Fruit fly (Drosophila melanogaster): ENCODE measurements around the gene CG10853.

CG10853 gene

dm6 chr3L:3970372-3971031 is 22.8 kb downstream of the CG10853 start (continued):
- TF ChIP-seq CG6765 (GFP tag; optimal IDR thresholded peaks at IDR 0.05) (no peak), CG2678 (tag; optimal IDR thresholded peaks at IDR 0.05) (peak; percentile 68), gfzf (GFP tag; optimal IDR thresholded peaks at IDR 0.05) (no peak), zfh2 (GFP tag; optimal IDR thresholded peaks at IDR 0.05) (peak; percentile 8), CG13424 (tag; optimal IDR thresholded peaks at IDR 0.05) (peak; percentile 57), lbe (GFP tag; optimal IDR thresholded peaks at IDR 0.05) (no peak), CG33557 (GFP tag; optimal IDR thresholded peaks at IDR 0.05) (no peak), Ets65A (GFP tag) (peak; percentile 92), cwo (GFP tag; optimal IDR thresholded peaks at IDR 0.05) (peak; percentile 45), Oli (tag; optimal IDR thresholded peaks at IDR 0.05) (peak; percentile 50), ken (GFP tag; IDR thresholded peaks at IDR 0.05) (no peak), CG14441 (GFP tag; IDR thresholded peaks at IDR 0.05) (no peak), z (GFP tag; IDR thresholded peaks at IDR 0.05) (no peak), sob (GFP tag; IDR thresholded peaks at IDR 0.05) (peak; percentile 35; the same call in 1 of the 2 replicates), ems (GFP tag; optimal IDR thresholded peaks at IDR 0.05) (no peak), al (GFP tag; IDR thresholded peaks at IDR 0.05) (no peak), so (GFP tag; IDR thresholded peaks at IDR 0.05) (peak; percentile 35; the same call in 1 of the 3 replicates), Blimp-1 (GFP tag; optimal IDR thresholded peaks at IDR 0.05) (peak; percentile 37), kah (GFP tag; optimal IDR thresholded peaks at IDR 0.05) (no peak), ap (GFP tag; IDR thresholded peaks at IDR 0.05) (no peak), jing (GFP tag; optimal IDR thresholded peaks at IDR 0.05) (peak; percentile 1), lola (GFP tag; optimal IDR thresholded peaks at IDR 0.05) (peak in 1 of 3 experiments; percentile 7), CG17385 (GFP tag; optimal IDR thresholded peaks at IDR 0.05) (peak; percentile 47), CG9437 (GFP tag; optimal IDR thresholded peaks at IDR 0.05) (peak; percentile 15), CG32767 (GFP tag; IDR thresholded peaks at IDR 0.05) (no peak), sqz (GFP tag; optimal IDR thresholded peaks at IDR 0.05) (peak; percentile 66), CG3407 (GFP tag; optimal IDR thresholded peaks at IDR 0.05) (peak; percentile 2), CG7839 (tag; optimal IDR thresholded peaks at IDR 0.05) (peak; percentile 71), CG2712 (tag; optimal IDR thresholded peaks at IDR 0.05) (peak; percentile 21), pan (optimal IDR thresholded peaks at IDR 0.05) (no peak), pan (GFP tag; optimal IDR thresholded peaks at IDR 0.05 in 1 of 2, IDR thresholded peaks at IDR 0.05 in 1 of 2) (peak in 1 of 2 experiments; percentile 50), Stat92E (GFP tag; optimal IDR thresholded peaks at IDR 0.05) (no peak), pum (GFP tag; optimal IDR thresholded peaks at IDR 0.05) (no peak), CG9797 (GFP tag; optimal IDR thresholded peaks at IDR 0.05) (no peak), Adf1 (GFP tag; IDR thresholded peaks at IDR 0.05) (no peak; the same call in 1 of the 2 replicates), CG17802 (tag; optimal IDR thresholded peaks at IDR 0.05) (no peak), nmo (GFP tag; optimal IDR thresholded peaks at IDR 0.05) (peak; percentile 41), NfI (GFP tag; optimal IDR thresholded peaks at IDR 0.05) (no peak), CG10321 (GFP tag; IDR thresholded peaks at IDR 0.05) (no peak), CG12104 (GFP tag; optimal IDR thresholded peaks at IDR 0.05) (no peak), zen2 (GFP tag; IDR thresholded peaks at IDR 0.05; ENCODE audit: partially characterized antibody) (no peak), odd (GFP tag; optimal IDR thresholded peaks at IDR 0.05) (no peak), Lhr (GFP tag; optimal IDR thresholded peaks at IDR 0.05) (no peak), CG12299 (tag; optimal IDR thresholded peaks at IDR 0.05) (no peak), CG13287 (GFP tag; IDR thresholded peaks at IDR 0.05; ENCODE audit: partially characterized antibody) (no peak), chif (GFP tag; optimal IDR thresholded peaks at IDR 0.05) (peak; percentile 6 to 16), da (GFP tag; optimal IDR thresholded peaks at IDR 0.05) (no peak), Xbp1 (GFP tag; optimal IDR thresholded peaks at IDR 0.05) (peak; percentile 42), CG13624 (GFP tag; optimal IDR thresholded peaks at IDR 0.05) (no peak)
